Worm (Caenorhabditis elegans): ENCODE data around the gene grd-12.
A peak's percentile ranks its signal among the peaks of the same experiment; 100 is the strongest.

grd-12 gene

DNA sequence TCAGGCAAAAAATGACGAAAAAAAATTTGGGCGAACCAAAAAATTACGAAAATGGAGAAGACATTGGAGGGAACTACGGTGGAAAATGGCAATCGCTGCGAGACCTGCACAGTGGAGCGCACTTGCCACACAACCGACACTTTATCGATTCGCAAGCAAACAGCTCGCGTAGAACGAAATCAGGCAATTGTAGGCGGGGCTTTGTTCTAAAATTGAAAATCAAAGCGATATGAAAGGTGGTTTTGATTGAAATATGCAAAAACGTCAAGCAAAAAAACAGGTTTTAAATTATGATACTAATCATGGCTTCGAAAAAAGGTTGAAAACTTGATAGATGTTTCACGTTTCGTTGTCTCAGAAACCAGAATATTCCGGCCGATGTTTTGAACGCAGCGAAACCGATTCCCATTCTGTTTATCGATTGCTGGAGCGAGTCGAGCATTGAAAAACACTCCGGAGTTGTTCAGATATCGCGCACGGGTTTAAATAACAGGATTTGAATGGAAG lies 23.9 kb downstream of the grd-12 start, which contains the start of the genes fib-1 and mut-15 (continued):
- TF ChIP-seq pha-2 (tag; optimal IDR thresholded peaks at IDR 0.05) (peak; percentile 51), sdc-2 (tag; optimal IDR thresholded peaks at IDR 0.05) (peak; percentile 65), pqm-1 (tag; optimal IDR thresholded peaks at IDR 0.05) (peak; percentile 82), sox-4 (tag; optimal IDR thresholded peaks at IDR 0.05) (peak; percentile 21), ceh-34 (tag; optimal IDR thresholded peaks at IDR 0.05) (peak; percentile 96), ceh-14 (tag; optimal IDR thresholded peaks at IDR 0.05) (peak; percentile 90), ztf-16 (tag; optimal IDR thresholded peaks at IDR 0.05) (peak; percentile 89), syd-9 (tag; optimal IDR thresholded peaks at IDR 0.05) (peak; percentile 76), hlh-15 (tag; optimal IDR thresholded peaks at IDR 0.05) (peak; percentile 77), nhr-232 (tag; optimal IDR thresholded peaks at IDR 0.05) (no peak), pag-3 (tag; optimal IDR thresholded peaks at IDR 0.05; ENCODE audit: borderline replicate concordance) (peak; percentile 71), unc-86 (tag; optimal IDR thresholded peaks at IDR 0.05) (peak; percentile 79), sox-2 (GFP tag; IDR thresholded peaks at IDR 0.05) (no peak), ceh-19 (GFP tag; optimal IDR thresholded peaks at IDR 0.05) (peak; percentile 66), ceh-30 (tag; optimal IDR thresholded peaks at IDR 0.05) (no peak), ceh-45 (GFP tag; IDR thresholded peaks at IDR 0.05) (0 out of 2 replicates have a peak, but pooled peaks have one; percentile 18), T23F11.4 (GFP tag; optimal IDR thresholded peaks at IDR 0.05) (peak; percentile 23), eyg-1 (tag; optimal IDR thresholded peaks at IDR 0.05) (peak; percentile 67), C08G9.2 (tag; optimal IDR thresholded peaks at IDR 0.05) (peak; percentile 97), C38D4.7 (GFP tag; optimal IDR thresholded peaks at IDR 0.05) (no peak), fkh-6 (tag; optimal IDR thresholded peaks at IDR 0.05) (peak; percentile 70), hlh-6 (tag; optimal IDR thresholded peaks at IDR 0.05) (peak; percentile 73), ceh-22 (tag; optimal IDR thresholded peaks at IDR 0.05) (no peak)

DNA sequence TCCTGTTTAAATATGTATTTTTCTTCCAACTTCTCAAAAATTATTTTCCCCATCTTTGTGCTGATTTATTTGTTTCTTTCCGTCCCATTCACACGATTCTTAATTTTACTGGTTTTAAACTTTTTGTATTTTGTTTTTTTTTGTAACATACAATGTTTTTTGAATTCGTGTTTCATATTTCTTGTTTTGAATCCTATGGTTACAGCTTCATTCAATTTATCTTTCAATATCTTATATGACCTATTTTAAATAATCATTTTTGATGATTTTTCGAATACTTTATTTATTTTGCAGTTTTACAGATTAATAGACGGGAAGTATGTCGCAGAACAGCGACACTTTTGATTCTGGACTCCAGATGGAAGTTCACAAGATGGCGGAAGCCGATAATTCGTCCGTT lies 26.5 kb downstream of the grd-12 start, which contains the start of gene hrde-2:
Gene hrde-2 (plus strand): TSS at position 301 of the 400 bp plus-strand sequence.
- TF ChIP-seq nhr-11 (tag; optimal IDR thresholded peaks at IDR 0.05) = no peak
- TF ChIP-seq dve-1 (tag; optimal IDR thresholded peaks at IDR 0.05) = no peak
- TF ChIP-seq pha-4 (tag; optimal IDR thresholded peaks at IDR 0.05) = no peak
- no peak for TF ChIP-seq pros-1 (tag; optimal IDR thresholded peaks at IDR 0.05)
- TF ChIP-seq fkh-10 (GFP tag; optimal IDR thresholded peaks at IDR 0.05) = no peak
- TF ChIP-seq unc-86 (tag; optimal IDR thresholded peaks at IDR 0.05) = no peak
- TF ChIP-seq tbx-2 (tag; optimal IDR thresholded peaks at IDR 0.05) = no peak
- no peak for TF ChIP-seq che-1 (tag; optimal IDR thresholded peaks at IDR 0.05)
- TF ChIP-seq fax-1 (tag; optimal IDR thresholded peaks at IDR 0.05) = no peak
- no peak for TF ChIP-seq sox-4 (tag; optimal IDR thresholded peaks at IDR 0.05)
- TF ChIP-seq zip-5 (tag; optimal IDR thresholded peaks at IDR 0.05) = no peak
- no peak for TF ChIP-seq pag-3 (tag; optimal IDR thresholded peaks at IDR 0.05; ENCODE audit: borderline replicate concordance)
- no peak for TF ChIP-seq hlh-8 (tag; optimal IDR thresholded peaks at IDR 0.05)
- no peak for TF ChIP-seq ceh-19 (GFP tag; optimal IDR thresholded peaks at IDR 0.05)
- no peak for TF ChIP-seq gmeb-2 (tag; optimal IDR thresholded peaks at IDR 0.05)
- no peak for TF ChIP-seq K09A11.1 (tag; optimal IDR thresholded peaks at IDR 0.05; ENCODE audit: insufficient read depth)
- no peak for TF ChIP-seq hlh-15 (tag; optimal IDR thresholded peaks at IDR 0.05)
- TF ChIP-seq unc-3 (GFP tag; conservative IDR thresholded peaks at IDR 0.05) = no peak
- TF ChIP-seq unc-3 (tag; optimal IDR thresholded peaks at IDR 0.05) = no peak
- no peak for TF ChIP-seq elt-4 (tag; optimal IDR thresholded peaks at IDR 0.05)
- TF ChIP-seq ceh-2 (tag; optimal IDR thresholded peaks at IDR 0.05) = no peak

DNA sequence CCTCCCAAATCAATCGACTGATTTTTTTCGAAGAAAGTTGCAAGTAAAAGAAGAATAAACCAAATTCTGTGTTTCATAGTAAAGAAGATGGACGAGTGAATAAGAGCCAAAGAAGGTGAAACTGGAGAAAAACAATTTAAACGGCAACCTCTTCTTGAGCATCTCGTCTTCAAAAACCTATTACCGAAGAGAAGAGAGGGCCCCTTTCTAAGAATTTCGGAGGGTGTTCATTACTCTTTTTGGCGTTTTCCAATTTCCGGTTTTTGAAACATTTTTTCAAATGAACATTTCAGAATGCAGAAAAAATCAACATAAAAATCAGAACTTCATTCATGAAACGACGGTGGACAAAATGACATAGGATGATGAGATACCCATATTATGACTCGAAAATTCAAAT lies 33.3 kb downstream of the grd-12 start, which contains the start of gene nmr-2:
Gene nmr-2 (minus strand): TSS at position 101 of the 400 bp plus-strand sequence.
- TF ChIP-seq sox-4 (tag; optimal IDR thresholded peaks at IDR 0.05) (no peak), ceh-22 (tag; optimal IDR thresholded peaks at IDR 0.05) (no peak)
